Worm (Caenorhabditis elegans) whole organism, L3 larva: ENCODE measurements around the gene btb-22.

Source experiments
- R02D3.7 ChIP-seq: fragments of 150-350 bp; optimal IDR thresholded peaks from 2 replicates; lab custom pipeline; 2014; ENCODE audit warnings: missing biosample characterization, missing genetic modification characterization
- ceh-28 ChIP-seq: fragments of 150-350 bp; optimal IDR thresholded peaks from 2 replicates; lab custom pipeline; 2014; ENCODE audit warnings: missing biosample characterization, missing genetic modification reagents, missing genetic modification characterization
- daf-12 ChIP-seq: fragments of 150-350 bp; optimal IDR thresholded peaks from 2 replicates; lab custom pipeline; 2014; ENCODE audit warnings: missing biosample characterization, missing genetic modification reagents, missing genetic modification characterization
- egl-27 ChIP-seq: sonication (generic microtip); optimal IDR thresholded peaks from 4 replicates; lab custom pipeline; 2017; ENCODE audit warnings: missing biosample characterization, missing genetic modification reagents, missing genetic modification characterization
- eor-1 ChIP-seq, 2 experiments: fragments of 150-350 bp; optimal IDR thresholded peaks; 2 replicates each; lab custom pipeline; 2014 to 2018; ENCODE audit warnings: missing biosample characterization in 2 of 2, missing genetic modification characterization in 2 of 2
- fkh-2 ChIP-seq: fragments of 150-350 bp; optimal IDR thresholded peaks from 2 replicates; lab custom pipeline; 2014; ENCODE audit warnings: missing biosample characterization, missing genetic modification reagents, missing genetic modification characterization
- mml-1 ChIP-seq: fragments of 150-350 bp; sonication (generic microtip); optimal IDR thresholded peaks from 3 replicates; lab custom pipeline; 2014; ENCODE audit warnings: missing biosample characterization, missing genetic modification characterization
- nfya-1 ChIP-seq: sonication (generic microtip); optimal IDR thresholded peaks from 2 replicates; lab custom pipeline; 2017; ENCODE audit warnings: missing genetic modification characterization, mild to moderate bottlenecking, missing compliant biosample characterization, antibody characterized with exemption, moderate library complexity; ENCODE audit not compliant: insufficient read depth
- nhr-12 ChIP-seq: fragments of 150-350 bp; optimal IDR thresholded peaks from 2 replicates; lab custom pipeline; 2014; ENCODE audit warnings: missing biosample characterization, missing genetic modification characterization
- nhr-23 ChIP-seq: fragments of 150-350 bp; optimal IDR thresholded peaks from 2 replicates; lab custom pipeline; 2014; ENCODE audit warnings: missing biosample characterization, missing genetic modification reagents, missing genetic modification characterization
- nhr-28 ChIP-seq: fragments of 150-350 bp; optimal IDR thresholded peaks from 2 replicates; lab custom pipeline; 2014; ENCODE audit warnings: missing biosample characterization, missing genetic modification characterization
- pha-4 ChIP-seq: fragments of 150-350 bp; optimal IDR thresholded peaks from 2 replicates; lab custom pipeline; 2014; ENCODE audit warnings: missing biosample characterization, missing genetic modification reagents, missing genetic modification characterization
- skn-1 ChIP-seq: fragments of 150-350 bp; optimal IDR thresholded peaks from 2 replicates; lab custom pipeline; 2014; ENCODE audit warnings: missing biosample characterization, missing genetic modification characterization
- unc-62 ChIP-seq: fragments of 150-350 bp; sonication (generic microtip); optimal IDR thresholded peaks from 4 replicates; lab custom pipeline; 2014; ENCODE audit warnings: missing biosample characterization, missing genetic modification reagents, missing genetic modification characterization

btb-22 gene

ce11 chrII:3346328-3346780 is 46.8 kb downstream of the btb-22 start, which contains the start of gene bath-30:
Gene bath-30, minus strand, starts transcription at chrII:3346378.
- TF ChIP-seq daf-12 (tag; lab: Kevin White, UChicago), result no peak
- TF ChIP-seq nfya-1 (tag; lab: Kevin White, UChicago), result no peak

ce11 chrII:3347940-3348610 is 48.5 kb downstream of the btb-22 start, which contains the start of the genes F14D2.14 and bath-29:
Gene F14D2.14, minus strand, starts transcription at chrII:3347990.
Gene bath-29, plus strand, starts transcription at chrII:3348560.
- TF ChIP-seq pha-4 (tag; lab: Kevin White, UChicago), result no peak
- TF ChIP-seq unc-62, result no peak
- TF ChIP-seq nhr-28, result no peak
- TF ChIP-seq daf-12 (tag; lab: Kevin White, UChicago), result no peak
- TF ChIP-seq egl-27 (tag; lab: Kevin White, UChicago), result no peak
- TF ChIP-seq mml-1 (tag; lab: Kevin White, UChicago), result no peak
- TF ChIP-seq R02D3.7, result no peak
- TF ChIP-seq ceh-28, result no peak
- no peak for TF ChIP-seq eor-1 (tag; optimal IDR thresholded peaks at IDR 0.05; lab: Kevin White, UChicago)
- no peak for TF ChIP-seq nhr-23 (tag; lab: Kevin White, UChicago)
- TF ChIP-seq nhr-12 (tag; lab: Kevin White, UChicago), result no peak

ce11 chrII:3349820-3350291 is 50.3 kb downstream of the btb-22 start, which contains the start of gene F14D2.8:
Gene F14D2.8, minus strand, starts transcription at chrII:3349870.
- no peak for TF ChIP-seq skn-1 (tag; lab: Kevin White, UChicago)
- TF ChIP-seq fkh-2, result no peak
